Fruit fly (Drosophila melanogaster): Measurements from ENCODE around the gene CG42557.

DNA sequence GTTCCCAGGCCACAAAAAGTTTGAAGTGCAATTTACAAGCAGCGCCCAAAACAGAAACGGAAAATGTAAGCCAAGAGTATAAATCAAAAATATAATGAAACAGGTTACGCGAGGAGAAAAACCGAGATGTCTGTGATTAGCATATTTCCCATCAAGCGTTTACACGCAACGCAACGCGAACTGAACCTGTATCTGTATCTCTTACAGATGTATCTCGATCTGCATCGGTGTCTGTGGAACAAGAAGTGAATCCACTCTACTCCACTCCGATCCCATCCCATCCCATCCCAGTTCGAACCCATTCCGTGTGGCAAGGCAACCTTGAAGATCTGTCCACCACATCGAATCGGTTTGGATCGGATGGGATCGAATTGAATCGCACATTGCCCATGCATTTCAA lies 50.8 kb downstream of the CG42557 start:
- TF ChIP-seq ttk (optimal IDR thresholded peaks at IDR 0.05), result no peak
- TF ChIP-seq psq (optimal IDR thresholded peaks at IDR 0.05), result no peak
- TF ChIP-seq Myc (optimal IDR thresholded peaks at IDR 0.05), result no peak
- no peak for TF ChIP-seq Sin3A (optimal IDR thresholded peaks at IDR 0.05)
- no peak for TF ChIP-seq h (optimal IDR thresholded peaks at IDR 0.05)
- TF ChIP-seq insv (optimal IDR thresholded peaks at IDR 0.05), result no peak

Data from Kc167 (cell line).